Fruit fly (Drosophila melanogaster) S2 (cell line): ENCODE results near the gene CG43689.

Source experiments
- CG8478 ChIP-seq: fragments of >200 bp; optimal IDR thresholded peaks from 2 replicates; lab custom pipeline; 2018
- CTCF ChIP-seq, 2 experiments: fragments of >200 bp; optimal IDR thresholded peaks; 2 replicates each; lab custom pipeline; 2018

dm6 chrX:4061502-4061901 lies 14.0 kb upstream of the CG43689 start:
- TF ChIP-seq CTCF (optimal IDR thresholded peaks at IDR 0.05; lab: Kevin White, UChicago) (no peak), CG8478 (lab: Kevin White, UChicago) (no peak)
